Fruit fly (Drosophila melanogaster) whole organism, embryonic: ENCODE results near the gene CG31548.

Experiments used
- Bdp1 ChIP-seq: fragments of 200-800 bp; sonication (Bioruptor generic); optimal IDR thresholded peaks from 3 replicates; lab custom pipeline; 2016; ENCODE audit warnings: missing biosample characterization, missing genetic modification characterization
- CG11085 ChIP-seq: fragments of 200-800 bp; sonication (Bioruptor generic); IDR thresholded peaks from 2 replicates; pipeline ENCODE4 v1.3.6; 2022; ENCODE audit warnings: missing biosample characterization, missing genetic modification characterization
- CG11456 ChIP-seq: fragments of 200-800 bp; sonication (Bioruptor generic); IDR thresholded peaks from 3 replicates; pipeline ENCODE4 v1.3.6; 2022; ENCODE audit warnings: missing biosample characterization, missing genetic modification characterization
- CG11696 ChIP-seq: fragments of 200-800 bp; sonication (Bioruptor generic); IDR thresholded peaks from 2 replicates; pipeline ENCODE4 v1.3.6; 2022; ENCODE audit warnings: missing biosample characterization, missing genetic modification characterization
- CG14014 ChIP-seq: fragments of 200-800 bp; sonication (Bioruptor generic); IDR thresholded peaks from 2 replicates; pipeline ENCODE4 v1.3.6; 2022; ENCODE audit warnings: missing biosample characterization, missing genetic modification characterization
- CG16815 ChIP-seq: fragments of 200-800 bp; sonication (Bioruptor generic); optimal IDR thresholded peaks from 3 replicates; lab custom pipeline; 2017; ENCODE audit warnings: missing biosample characterization, mild to moderate bottlenecking, missing genetic modification characterization
- CG17385 ChIP-seq: fragments of 200-800 bp; sonication (Bioruptor generic); optimal IDR thresholded peaks from 3 replicates; lab custom pipeline; 2018; ENCODE audit warnings: missing biosample characterization, mild to moderate bottlenecking, missing genetic modification characterization
- CG18599 ChIP-seq: fragments of 200-800 bp; sonication (Bioruptor generic); optimal IDR thresholded peaks from 3 replicates; lab custom pipeline; 2017; ENCODE audit warnings: missing biosample characterization, missing genetic modification characterization, mild to moderate bottlenecking, moderate library complexity, missing genetic modification reagents
- CG2199 ChIP-seq: fragments of 200-800 bp; sonication (Bioruptor generic); IDR thresholded peaks from 3 replicates; pipeline ENCODE4 v1.3.6; 2022; ENCODE audit warnings: missing biosample characterization, missing genetic modification characterization
- CG2875 ChIP-seq: fragments of 200-800 bp; sonication (Bioruptor generic); optimal IDR thresholded peaks from 2 replicates; lab custom pipeline; 2017; ENCODE audit warnings: missing biosample characterization, mild to moderate bottlenecking, missing genetic modification characterization, missing genetic modification reagents
- CG30403 ChIP-seq: fragments of 200-800 bp; sonication (Bioruptor generic); optimal IDR thresholded peaks from 3 replicates; lab custom pipeline; 2016; ENCODE audit warnings: missing biosample characterization, missing genetic modification characterization
- CG3065 ChIP-seq: fragments of 200-800 bp; sonication (Bioruptor generic); optimal IDR thresholded peaks from 2 replicates; lab custom pipeline; 2016; ENCODE audit warnings: missing biosample characterization, missing genetic modification characterization
- CG31441 ChIP-seq: fragments of 200-800 bp; sonication (Bioruptor generic); IDR thresholded peaks from 2 replicates; pipeline ENCODE4 v1.3.6; 2022; ENCODE audit warnings: missing biosample characterization, missing genetic modification characterization
- CG3163 ChIP-seq: fragments of 200-800 bp; sonication (Bioruptor generic); optimal IDR thresholded peaks from 3 replicates; lab custom pipeline; 2016; ENCODE audit warnings: missing biosample characterization, missing genetic modification characterization
- CG34376 ChIP-seq: fragments of 200-800 bp; sonication (Bioruptor generic); optimal IDR thresholded peaks from 2 replicates; lab custom pipeline; 2018; ENCODE audit warnings: missing biosample characterization, mild to moderate bottlenecking, missing genetic modification characterization
- CG4707 ChIP-seq: fragments of 200-800 bp; sonication (Bioruptor generic); optimal IDR thresholded peaks from 2 replicates; lab custom pipeline; 2018; ENCODE audit warnings: missing biosample characterization, mild to moderate bottlenecking, missing genetic modification characterization, moderate library complexity
- CG4820 ChIP-seq: fragments of 200-800 bp; sonication (Bioruptor generic); optimal IDR thresholded peaks from 3 replicates; lab custom pipeline; 2016; ENCODE audit warnings: missing biosample characterization, missing genetic modification characterization
- CG6689 ChIP-seq: fragments of 200-800 bp; sonication (Bioruptor generic); IDR thresholded peaks from 2 replicates; pipeline ENCODE4 v1.3.6; 2022; ENCODE audit warnings: missing biosample characterization, missing genetic modification characterization
- CG7928 ChIP-seq: fragments of 200-800 bp; sonication (Bioruptor generic); optimal IDR thresholded peaks from 2 replicates; lab custom pipeline; 2017; ENCODE audit warnings: missing biosample characterization, mild to moderate bottlenecking, missing genetic modification characterization
- CG8290 ChIP-seq, 3 experiments: fragments of 200-800 bp; sonication (Bioruptor generic); optimal IDR thresholded peaks; 2 replicates each; lab custom pipeline; 2016 to 2019; ENCODE audit warnings: missing biosample characterization in 3 of 3, missing genetic modification characterization in 3 of 3, mild to moderate bottlenecking in 2 of 3, moderate library complexity in 1 of 3
- CG8388 ChIP-seq: fragments of 200-800 bp; sonication (Bioruptor generic); optimal IDR thresholded peaks from 2 replicates; lab custom pipeline; 2019; ENCODE audit warnings: missing biosample characterization, mild to moderate bottlenecking, missing genetic modification characterization, moderate library complexity
- CG8765 ChIP-seq: fragments of 200-800 bp; sonication (Bioruptor generic); IDR thresholded peaks from 2 replicates; pipeline ENCODE4 v1.3.6; 2022; ENCODE audit warnings: missing biosample characterization, missing genetic modification characterization
- CG9727 ChIP-seq: fragments of 200-800 bp; sonication (Bioruptor generic); optimal IDR thresholded peaks from 3 replicates; lab custom pipeline; 2017; ENCODE audit warnings: missing biosample characterization, mild to moderate bottlenecking, missing genetic modification characterization
- CoRest ChIP-seq: fragments of 200-800 bp; sonication (Bioruptor generic); optimal IDR thresholded peaks from 3 replicates; lab custom pipeline; 2018; ENCODE audit warnings: missing biosample characterization, mild to moderate bottlenecking, missing genetic modification characterization, moderate library complexity
- Doc2 ChIP-seq: fragments of 200-800 bp; sonication (Bioruptor generic); IDR thresholded peaks from 2 replicates; pipeline ENCODE4 v1.3.6; 2022; ENCODE audit warnings: missing biosample characterization, missing genetic modification characterization
- Dp ChIP-seq: fragments of 200-800 bp; sonication (Bioruptor generic); optimal IDR thresholded peaks from 2 replicates; lab custom pipeline; 2018; ENCODE audit warnings: missing biosample characterization, mild to moderate bottlenecking, missing genetic modification characterization, moderate library complexity
- Hmx ChIP-seq: fragments of 200-800 bp; sonication (Bioruptor generic); optimal IDR thresholded peaks from 2 replicates; lab custom pipeline; 2016; ENCODE audit warnings: missing biosample characterization, missing genetic modification characterization
- Hr78 ChIP-seq, 2 experiments: fragments of 200-800 bp in 1 of 2; fragments of >200 bp in 1 of 2; sonication (Bioruptor generic) in 1 of 2; optimal IDR thresholded peaks; 2 replicates each; lab custom pipeline; 2017 to 2019; ENCODE audit warnings: missing biosample characterization in 2 of 2, missing genetic modification characterization in 2 of 2, mild to moderate bottlenecking in 1 of 2, moderate library complexity in 1 of 2
- MBD-R2 ChIP-seq: fragments of 200-800 bp; sonication (Bioruptor generic); IDR thresholded peaks from 2 replicates; pipeline ENCODE4 v1.3.6; 2022; ENCODE audit warnings: missing biosample characterization, missing genetic modification characterization
- Max ChIP-seq: fragments of 200-800 bp; sonication (Bioruptor generic); optimal IDR thresholded peaks from 2 replicates; lab custom pipeline; 2016; ENCODE audit warnings: missing biosample characterization, mild to moderate bottlenecking, missing genetic modification characterization
- Med ChIP-seq: fragments of 200-800 bp; sonication (Bioruptor generic); peaks from one replicate; lab custom pipeline; 2016; ENCODE audit warnings: missing biosample characterization, missing genetic modification characterization, mild to moderate bottlenecking, inconsistent platforms, moderate library complexity
- Ptx1 ChIP-seq: fragments of 200-800 bp; sonication (Bioruptor generic); IDR thresholded peaks from 2 replicates; pipeline ENCODE4 v1.3.6; 2022; ENCODE audit warnings: missing biosample characterization, missing genetic modification characterization
- Tbp ChIP-seq: fragments of >200 bp; optimal IDR thresholded peaks from 2 replicates; lab custom pipeline; 2018; ENCODE audit warnings: missing biosample characterization, missing genetic modification characterization
- Xrp1 ChIP-seq: fragments of 200-800 bp; sonication (Bioruptor generic); IDR thresholded peaks from 2 replicates; pipeline ENCODE4 v1.3.6; 2022; ENCODE audit warnings: missing biosample characterization, missing genetic modification characterization
- abd-A ChIP-seq: fragments of 200-800 bp; sonication (Bioruptor generic); optimal IDR thresholded peaks from 3 replicates; lab custom pipeline; 2019; ENCODE audit warnings: missing biosample characterization, mild to moderate bottlenecking, missing genetic modification characterization, moderate library complexity
- ac ChIP-seq: fragments of 200-800 bp; sonication (Bioruptor generic); optimal IDR thresholded peaks from 3 replicates; lab custom pipeline; 2017; ENCODE audit warnings: missing biosample characterization, mild to moderate bottlenecking, missing genetic modification characterization
- bbx ChIP-seq: fragments of 200-800 bp; sonication (Bioruptor generic); IDR thresholded peaks from 2 replicates; pipeline ENCODE4 v1.3.6; 2022; ENCODE audit warnings: missing biosample characterization, missing genetic modification characterization; ENCODE audit not compliant: partially characterized antibody
- corto ChIP-seq: fragments of 200-800 bp; sonication (Bioruptor generic); optimal IDR thresholded peaks from 2 replicates; lab custom pipeline; 2016; ENCODE audit warnings: missing biosample characterization, mild to moderate bottlenecking, missing genetic modification characterization, moderate library complexity
- gce ChIP-seq: fragments of 200-800 bp; sonication (Bioruptor generic); IDR thresholded peaks from 3 replicates; pipeline ENCODE4 v1.3.6; 2022; ENCODE audit warnings: missing biosample characterization, missing genetic modification characterization
- hb ChIP-seq: fragments of 200-800 bp; sonication (Bioruptor generic); IDR thresholded peaks from 3 replicates; pipeline ENCODE4 v1.3.6; 2022; ENCODE audit warnings: missing biosample characterization, missing genetic modification characterization; ENCODE audit not compliant: partially characterized antibody
- lilli ChIP-seq: fragments of 200-800 bp; sonication (Bioruptor generic); optimal IDR thresholded peaks from 3 replicates; lab custom pipeline; 2016; ENCODE audit warnings: missing biosample characterization, missing genetic modification characterization
- oc ChIP-seq: fragments of 200-800 bp; sonication (Bioruptor generic); optimal IDR thresholded peaks from 2 replicates; lab custom pipeline; 2018; ENCODE audit warnings: missing biosample characterization, mild to moderate bottlenecking, missing genetic modification characterization, moderate library complexity
- otp ChIP-seq: fragments of 200-800 bp; sonication (Bioruptor generic); IDR thresholded peaks from 3 replicates; pipeline ENCODE4, ENCODE4 v1.3.6; 2022; ENCODE audit warnings: missing biosample characterization, missing genetic modification characterization
- pros ChIP-seq: fragments of 200-800 bp; sonication (Bioruptor generic); optimal IDR thresholded peaks from 3 replicates; lab custom pipeline; 2019; ENCODE audit warnings: missing biosample characterization, mild to moderate bottlenecking, missing genetic modification characterization, moderate library complexity
- slp2 ChIP-seq: fragments of 200-800 bp; sonication (Bioruptor generic); optimal IDR thresholded peaks from 2 replicates; lab custom pipeline; 2016; ENCODE audit warnings: missing biosample characterization, missing genetic modification characterization
- ttk ChIP-seq: fragments of 200-800 bp; sonication (Bioruptor generic); IDR thresholded peaks from 2 replicates; pipeline ENCODE4 v2.1.2; 2022; ENCODE audit warnings: missing biosample characterization, missing genetic modification characterization
- unpg ChIP-seq: fragments of 200-800 bp; sonication (Bioruptor generic); optimal IDR thresholded peaks from 3 replicates; lab custom pipeline; 2018; ENCODE audit warnings: missing biosample characterization, mild to moderate bottlenecking, missing genetic modification characterization, moderate library complexity
- vvl ChIP-seq: fragments of 200-800 bp; sonication (Bioruptor generic); IDR thresholded peaks from 2 replicates; pipeline ENCODE4 v1.3.6; 2022; ENCODE audit warnings: missing biosample characterization, missing genetic modification characterization
- zfh1 ChIP-seq: fragments of 200-800 bp; sonication (Bioruptor generic); IDR thresholded peaks from 3 replicates; pipeline ENCODE4 v1.3.6; 2022; ENCODE audit warnings: missing biosample characterization, missing genetic modification characterization

The CG31548 gene

DNA sequence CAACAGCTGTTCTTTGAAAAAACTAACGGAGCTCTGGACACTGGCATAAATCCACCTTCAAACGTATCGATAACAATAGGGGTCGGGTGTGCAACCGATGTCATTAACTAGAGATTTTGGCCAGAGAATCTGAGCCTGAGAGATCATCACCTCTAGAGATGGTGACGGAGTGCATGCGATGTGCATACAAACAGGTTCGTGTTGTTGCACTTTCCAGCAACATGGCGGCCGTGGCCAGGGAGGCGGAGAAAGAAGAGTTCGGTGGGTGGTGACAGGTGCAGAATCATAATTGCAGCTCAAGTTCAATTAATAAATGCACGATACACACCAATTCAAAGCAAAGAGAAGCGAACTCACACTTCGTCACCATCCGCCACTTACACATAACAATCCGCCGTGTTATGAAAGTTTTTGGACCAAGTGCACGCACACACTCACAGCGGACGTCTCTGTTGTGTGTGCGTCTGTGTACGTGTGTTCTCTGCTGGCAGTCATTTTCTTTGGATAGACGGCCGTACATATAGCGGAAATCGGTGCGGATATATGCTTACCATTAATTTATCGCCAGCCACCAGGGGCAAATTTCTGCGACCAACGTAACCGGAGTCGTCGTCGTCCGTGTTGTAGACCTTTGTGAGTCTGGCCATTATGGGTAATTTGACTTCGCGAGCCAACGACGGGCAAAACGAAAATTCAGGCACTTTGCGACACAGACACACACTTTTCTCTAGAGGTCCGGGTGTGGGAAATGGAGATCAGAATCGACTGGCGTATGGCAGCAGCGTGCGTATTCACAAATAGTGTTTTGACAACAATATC lies 22.5 kb upstream of the CG31548 start (continued):
- TF ChIP-seq bbx (GFP tag; lab: Robert Waterston, UW) (peak; percentile 40), ac (GFP tag; lab: Kevin White, UChicago) (no peak), CG34376 (peak; percentile 70), CG3065 (GFP tag; lab: Kevin White, UChicago) (no peak), Tbp (GFP tag; lab: Kevin White, UChicago) (no peak), zfh1 (GFP tag; lab: Robert Waterston, UW) (0 out of 3 replicates have a peak, but pooled peaks have one; percentile 43), CG4707 (GFP tag; lab: Kevin White, UChicago) (no peak), CG31441 (no peak), Hmx (GFP tag; lab: Kevin White, UChicago) (no peak), CG11456 (GFP tag; lab: Robert Waterston, UW) (no peak), lilli (GFP tag; lab: Kevin White, UChicago) (peak; percentile 0), CG9727 (GFP tag; lab: Kevin White, UChicago) (no peak), Bdp1 (GFP tag; lab: Kevin White, UChicago) (no peak), MBD-R2 (GFP tag; lab: Robert Waterston, UW) (peak; percentile 17; the same call in 1 of the 2 replicates), CG11085 (GFP tag; lab: Robert Waterston, UW) (no peak), Ptx1 (no peak), oc (tag; lab: Kevin White, UChicago) (no peak), Dp (GFP tag; lab: Kevin White, UChicago) (no peak), CG16815 (GFP tag; lab: Kevin White, UChicago) (no peak), Med (peak; percentile 69), ttk (GFP tag; lab: Robert Waterston, UW) (0 out of 2 replicates have a peak, but pooled peaks have one; percentile 10), CG2199 (no peak), CG11696 (GFP tag; lab: Robert Waterston, UW) (no peak), hb (no peak), slp2 (GFP tag; lab: Kevin White, UChicago) (no peak), vvl (GFP tag; lab: Robert Waterston, UW) (peak; percentile 31; the same call in 1 of the 2 replicates), corto (GFP tag; lab: Kevin White, UChicago) (no peak), CG7928 (GFP tag; lab: Kevin White, UChicago) (no peak), CG2875 (GFP tag; lab: Kevin White, UChicago) (no peak), gce (GFP tag; lab: Robert Waterston, UW) (no peak), abd-A (no peak), CG17385 (GFP tag; lab: Kevin White, UChicago) (no peak), pros (GFP tag; lab: Kevin White, UChicago) (no peak), CoRest (tag; lab: Kevin White, UChicago) (no peak), CG8388 (no peak), Hr78 (GFP tag; optimal IDR thresholded peaks at IDR 0.05; lab: Kevin White, UChicago) (no peak), CG4820 (GFP tag; lab: Kevin White, UChicago) (no peak), CG6689 (GFP tag; lab: Robert Waterston, UW) (0 out of 2 replicates have a peak, but pooled peaks have one; percentile 5), Xrp1 (GFP tag; lab: Robert Waterston, UW) (no peak), CG3163 (no peak), unpg (no peak), Doc2 (GFP tag; lab: Robert Waterston, UW) (no peak), Max (GFP tag; lab: Kevin White, UChicago) (no peak), CG18599 (GFP tag; lab: Kevin White, UChicago) (no peak), otp (GFP tag; lab: Robert Waterston, UW) (no peak), CG8290 (GFP tag; optimal IDR thresholded peaks at IDR 0.05; lab: Kevin White, UChicago) (no peak), CG8290 (tag; optimal IDR thresholded peaks at IDR 0.05; lab: Kevin White, UChicago) (peak in 1 of 2 experiments; percentile 30), CG30403 (GFP tag; lab: Kevin White, UChicago) (no peak), CG14014 (GFP tag; lab: Robert Waterston, UW) (no peak), CG8765 (GFP tag; lab: Robert Waterston, UW) (no peak)
